Worm (Caenorhabditis elegans) whole organism, L4 larva: ENCODE results near the gene clec-136.
A peak's percentile ranks its signal among the peaks of the same experiment; 100 is the strongest.

Source experiments
- F44E2.7 ChIP-seq: fragments of 200-800 bp; sonication (Bioruptor generic); IDR thresholded peaks from 2 replicates; pipeline ENCODE4 v2.1.2; 2022; ENCODE audit warnings: missing genetic modification characterization, missing compliant biosample characterization
- R02D3.7 ChIP-seq: fragments of 150-350 bp; sonication (generic microtip); optimal IDR thresholded peaks from 3 replicates; lab custom pipeline; 2014; ENCODE audit warnings: missing biosample characterization, missing genetic modification characterization
- Y105C5A.15 ChIP-seq: fragments of 200-800 bp; sonication (Bioruptor generic); IDR thresholded peaks from 2 replicates; pipeline ENCODE4 v1.3.6; 2022; ENCODE audit warnings: missing genetic modification characterization, missing compliant biosample characterization
- Y48G9A.11 ChIP-seq: fragments of 200-800 bp; sonication (Bioruptor generic); IDR thresholded peaks from 2 replicates; pipeline ENCODE4 v1.3.6; 2022; ENCODE audit warnings: missing genetic modification reagents, missing genetic modification characterization, missing compliant biosample characterization
- Y5F2A.4 ChIP-seq: fragments of 200-800 bp; sonication (Bioruptor generic); optimal IDR thresholded peaks from 2 replicates; lab custom pipeline; 2018; ENCODE audit warnings: mild to moderate bottlenecking, missing genetic modification characterization, missing compliant biosample characterization
- ZK546.5 ChIP-seq, 2 experiments: sonication (generic microtip); optimal IDR thresholded peaks; 2 replicates each; lab custom pipeline; 2017; ENCODE audit warnings: missing biosample characterization in 2 of 2, missing genetic modification characterization in 2 of 2
- attf-4 ChIP-seq: sonication (generic microtip); optimal IDR thresholded peaks from 3 replicates; lab custom pipeline; 2017; ENCODE audit warnings: missing biosample characterization, missing genetic modification characterization
- ceh-44 ChIP-seq: fragments of 200-800 bp; sonication (Bioruptor generic); IDR thresholded peaks from 2 replicates; pipeline ENCODE4 v1.3.6; 2022; ENCODE audit warnings: missing genetic modification reagents, missing genetic modification characterization, missing compliant biosample characterization
- ceh-62 ChIP-seq: sonication (generic microtip); optimal IDR thresholded peaks from 2 replicates; lab custom pipeline; 2017; ENCODE audit warnings: missing biosample characterization, missing genetic modification characterization
- daf-16 ChIP-seq, 3 experiments: sonication (generic microtip); optimal IDR thresholded peaks; 2 replicates each; lab custom pipeline; 2016 to 2017; ENCODE audit warnings: missing genetic modification characterization in 3 of 3, missing genetic modification reagents in 3 of 3, mild to moderate bottlenecking in 2 of 3, missing compliant biosample characterization in 2 of 3, missing biosample characterization in 1 of 3, moderate library complexity in 1 of 3
- dve-1 ChIP-seq: sonication (generic microtip); optimal IDR thresholded peaks from 2 replicates; lab custom pipeline; 2017; ENCODE audit warnings: antibody characterized with exemption, mild to moderate bottlenecking, missing genetic modification characterization, missing compliant biosample characterization; ENCODE audit not compliant: insufficient read depth
- fkh-10 ChIP-seq: fragments of 150-350 bp; optimal IDR thresholded peaks from 2 replicates; lab custom pipeline; 2014; ENCODE audit warnings: missing biosample characterization, missing genetic modification reagents, missing genetic modification characterization
- fos-1 ChIP-seq: fragments of 150-350 bp; optimal IDR thresholded peaks from 2 replicates; lab custom pipeline; 2014; ENCODE audit warnings: missing biosample characterization, missing genetic modification characterization
- lim-7 ChIP-seq: fragments of 200-800 bp; sonication (Bioruptor generic); IDR thresholded peaks from 2 replicates; pipeline ENCODE4 v1.3.6; 2022; ENCODE audit warnings: missing genetic modification characterization, missing compliant biosample characterization
- lin-1 ChIP-seq: fragments of 200-800 bp; sonication (Bioruptor generic); IDR thresholded peaks from 2 replicates; pipeline ENCODE4 v1.3.6; 2022; ENCODE audit warnings: missing genetic modification reagents, missing genetic modification characterization, missing compliant biosample characterization
- lin-15B ChIP-seq: fragments of 150-350 bp; sonication (generic microtip); optimal IDR thresholded peaks from 3 replicates; lab custom pipeline; 2014; ENCODE audit warnings: missing biosample characterization, missing genetic modification characterization
- lin-38 ChIP-seq: fragments of 200-800 bp; sonication (Bioruptor generic); IDR thresholded peaks from 2 replicates; pipeline ENCODE4 v1.3.6; 2022; ENCODE audit warnings: missing genetic modification reagents, missing genetic modification characterization, missing compliant biosample characterization
- lsy-2 ChIP-seq, 2 experiments: fragments of 150-350 bp in 1 of 2; sonication (generic microtip) in 1 of 2; optimal IDR thresholded peaks; 2 replicates each; lab custom pipeline; 2014 to 2017; ENCODE audit warnings: missing biosample characterization in 2 of 2, missing genetic modification characterization in 2 of 2
- madf-9 ChIP-seq: fragments of 200-800 bp; sonication (Bioruptor generic); conservative IDR thresholded peaks from 2 replicates; pipeline ENCODE4 v1.3.6; 2022; ENCODE audit warnings: missing genetic modification reagents, missing genetic modification characterization, missing compliant biosample characterization
- mep-1 ChIP-seq: fragments of 150-350 bp; sonication (generic microtip); optimal IDR thresholded peaks from 3 replicates; lab custom pipeline; 2014; ENCODE audit warnings: missing biosample characterization, missing genetic modification characterization
- nhr-237 ChIP-seq: sonication (generic microtip); optimal IDR thresholded peaks from 2 replicates; lab custom pipeline; 2017; ENCODE audit warnings: missing biosample characterization, missing genetic modification characterization
- nhr-28 ChIP-seq: fragments of 150-350 bp; optimal IDR thresholded peaks from 2 replicates; lab custom pipeline; 2014; ENCODE audit warnings: missing biosample characterization, missing genetic modification characterization
- nhr-41 ChIP-seq: fragments of 200-800 bp; sonication (Bioruptor generic); IDR thresholded peaks from 2 replicates; pipeline ENCODE4 v1.3.6; 2022; ENCODE audit warnings: missing genetic modification reagents, missing genetic modification characterization, missing compliant biosample characterization
- nhr-48 ChIP-seq: sonication (generic microtip); optimal IDR thresholded peaks from 2 replicates; lab custom pipeline; 2016; ENCODE audit warnings: mild to moderate bottlenecking, missing genetic modification characterization, missing compliant biosample characterization
- nhr-6 ChIP-seq: fragments of 150-350 bp; optimal IDR thresholded peaks from 2 replicates; lab custom pipeline; 2014; ENCODE audit warnings: missing biosample characterization, missing genetic modification characterization
- nhr-77 ChIP-seq: fragments of 150-350 bp; optimal IDR thresholded peaks from 2 replicates; lab custom pipeline; 2014; ENCODE audit warnings: missing biosample characterization, missing genetic modification characterization
- rbr-2 ChIP-seq: sonication (generic microtip); optimal IDR thresholded peaks from 2 replicates; lab custom pipeline; 2016; ENCODE audit warnings: missing genotype, missing genetic modification characterization, missing compliant biosample characterization
- snpc-4 ChIP-seq: fragments of 150-350 bp; optimal IDR thresholded peaks from 2 replicates; lab custom pipeline; 2014; ENCODE audit warnings: missing biosample characterization, missing genetic modification characterization
- unc-62 ChIP-seq, 3 experiments: fragments of 150-350 bp in 1 of 3; sonication (generic microtip); optimal IDR thresholded peaks in 2 of 3; peaks in 1 of 3; 1 replicate in 1 of 3; 2 replicates in 2 of 3; lab custom pipeline; 2014 to 2017; ENCODE audit warnings: missing biosample characterization in 3 of 3, missing genetic modification characterization in 3 of 3, missing genetic modification reagents in 3 of 3, missing genotype in 1 of 3
- zfp-2 ChIP-seq: sonication (generic microtip); optimal IDR thresholded peaks from 2 replicates; lab custom pipeline; 2016; ENCODE audit warnings: mild to moderate bottlenecking, missing genetic modification characterization, missing compliant biosample characterization
- ztf-11 ChIP-seq: fragments of 150-350 bp; optimal IDR thresholded peaks from 2 replicates; lab custom pipeline; 2014; ENCODE audit warnings: missing biosample characterization, missing genetic modification characterization
- ztf-7 ChIP-seq: fragments of 150-350 bp; optimal IDR thresholded peaks from 2 replicates; lab custom pipeline; 2014; ENCODE audit warnings: missing biosample characterization, missing genetic modification characterization

Gene clec-136

ce11 chrII:4638241-4638640 is 21.9 kb upstream of the clec-136 start, which contains the start of gene che-10:
TSS of gene che-10 (minus strand) at chrII:4638341.
- no peak for TF ChIP-seq ZK546.5 (tag; optimal IDR thresholded peaks at IDR 0.05; lab: Kevin White, UChicago)
- TF ChIP-seq snpc-4 (tag; lab: Kevin White, UChicago) = no peak
- TF ChIP-seq ztf-11 = no peak
- TF ChIP-seq nhr-41 = no peak
- no peak for TF ChIP-seq Y5F2A.4 (GFP tag; lab: Kevin White, UChicago)
- no peak for TF ChIP-seq lin-15B (tag; lab: Kevin White, UChicago)
- TF ChIP-seq rbr-2 (tag; lab: Kevin White, UChicago) = no peak
- TF ChIP-seq daf-16 (GFP tag; optimal IDR thresholded peaks at IDR 0.05; lab: Kevin White, UChicago) = no peak
- TF ChIP-seq daf-16 (tag; optimal IDR thresholded peaks at IDR 0.05; lab: Kevin White, UChicago) = no peak
- TF ChIP-seq lin-38 (GFP tag; lab: Robert Waterston, UW) = no peak
- TF ChIP-seq Y48G9A.11 (GFP tag; lab: Robert Waterston, UW) = no peak

DNA sequence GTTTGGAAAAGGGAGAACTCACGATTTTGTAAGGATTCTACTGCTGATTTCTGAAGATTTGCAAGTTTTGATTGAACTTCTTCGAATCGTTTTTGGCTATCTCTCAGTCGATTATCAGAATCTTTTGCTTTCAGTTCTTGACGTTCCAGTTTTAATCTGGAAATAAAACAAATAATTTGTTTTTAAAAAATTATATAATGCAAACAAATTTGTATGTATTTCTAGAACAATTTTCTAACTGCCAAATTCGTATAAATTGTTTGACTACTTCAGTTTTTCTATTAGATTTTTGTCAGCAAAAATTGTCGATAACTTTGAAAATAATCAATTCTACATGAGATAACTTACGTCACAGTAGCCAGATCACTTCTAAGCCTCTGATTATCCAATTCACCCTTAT is 15.1 kb upstream of the clec-136 start:
- TF ChIP-seq unc-62 (GFP tag; optimal IDR thresholded peaks at IDR 0.05 in 1 of 2; lab: Kevin White, UChicago) (peak in 1 of 2 experiments; percentile 90), unc-62 (tag; optimal IDR thresholded peaks at IDR 0.05; lab: Kevin White, UChicago) (no peak), attf-4 (tag; lab: Kevin White, UChicago) (no peak)

DNA sequence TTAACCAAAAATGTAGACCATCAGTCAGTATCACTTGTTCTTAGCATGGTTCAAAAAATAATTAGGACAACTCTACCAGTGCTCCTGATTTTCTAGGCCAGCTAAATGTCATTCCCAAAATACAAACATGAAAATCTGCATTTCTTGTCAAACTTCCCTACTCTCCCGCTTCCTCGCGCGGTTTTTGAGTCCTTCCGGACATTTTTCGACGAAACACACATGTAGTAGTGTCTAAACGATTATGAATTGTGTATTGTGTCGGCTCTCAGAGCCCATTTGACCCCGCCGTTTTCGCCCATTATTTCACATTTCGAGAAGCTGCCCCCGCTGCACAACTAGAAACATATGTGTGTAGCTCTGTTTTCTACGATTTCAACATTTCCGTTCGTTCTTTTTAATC is 10.3 kb upstream of the clec-136 start, which contains the start of gene F35D11.1:
F35D11.1 (plus strand) TSS at position 301 of the 400 bp plus-strand sequence.
- TF ChIP-seq nhr-48 (tag; lab: Kevin White, UChicago) (no peak), madf-9 (GFP tag; lab: Robert Waterston, UW) (no peak), nhr-237 (tag; lab: Kevin White, UChicago) (no peak), ceh-44 (GFP tag; lab: Robert Waterston, UW) (no peak), R02D3.7 (tag; lab: Kevin White, UChicago) (no peak), lin-15B (tag; lab: Kevin White, UChicago) (no peak), lsy-2 (tag; optimal IDR thresholded peaks at IDR 0.05; lab: Kevin White, UChicago) (no peak), Y105C5A.15 (GFP tag; lab: Robert Waterston, UW) (no peak), nhr-6 (tag; lab: Kevin White, UChicago) (no peak), ceh-62 (tag; lab: Kevin White, UChicago) (no peak), F44E2.7 (GFP tag; lab: Robert Waterston, UW) (no peak), nhr-28 (tag; lab: Kevin White, UChicago) (no peak), zfp-2 (no peak), mep-1 (tag; lab: Kevin White, UChicago) (no peak), fkh-10 (GFP tag; lab: Kevin White, UChicago) (no peak), nhr-77 (tag; lab: Kevin White, UChicago) (no peak)

ce11 chrII:4621650-4622049 is 5.3 kb upstream of the clec-136 start, which contains the start of gene clec-139:
TSS of gene clec-139 (minus strand) at chrII:4621750.
- TF ChIP-seq ztf-7 (tag; lab: Kevin White, UChicago) = no peak
- peak in 1 of 2 experiments; percentile 47 for TF ChIP-seq unc-62 (GFP tag; optimal IDR thresholded peaks at IDR 0.05 in 1 of 2; lab: Kevin White, UChicago)
- TF ChIP-seq unc-62 (tag; optimal IDR thresholded peaks at IDR 0.05; lab: Kevin White, UChicago) = no peak

DNA sequence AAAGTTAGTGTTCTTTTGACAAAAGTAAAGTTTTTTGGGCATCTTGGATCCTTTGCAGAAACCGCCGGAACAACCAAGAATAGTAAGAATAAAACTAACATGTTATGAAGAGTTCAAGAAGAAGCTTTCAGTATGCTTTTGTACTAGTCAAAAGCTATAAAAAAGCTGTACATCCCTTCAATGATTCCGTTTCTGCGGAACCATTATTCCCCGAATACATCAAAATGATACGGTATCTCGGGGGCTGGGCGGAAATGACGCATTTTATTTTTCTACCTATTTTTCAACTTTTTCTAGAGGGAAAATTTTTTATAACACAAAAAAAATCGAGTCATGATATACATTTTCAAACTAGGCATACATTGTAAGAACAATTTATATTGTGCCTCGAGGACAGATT is 3.4 kb upstream of the clec-136 start, which contains the start of gene clec-138:
clec-138 (minus strand) TSS at position 101 of the 400 bp plus-strand sequence.
- TF ChIP-seq fos-1 (no peak), dve-1 (tag; lab: Kevin White, UChicago) (no peak), nhr-28 (tag; lab: Kevin White, UChicago) (no peak), lin-15B (tag; lab: Kevin White, UChicago) (no peak), lim-7 (no peak), madf-9 (GFP tag; lab: Robert Waterston, UW) (no peak), lin-1 (GFP tag; lab: Robert Waterston, UW) (no peak)
